Fruit fly (Drosophila melanogaster) whole organism, prepupa: ENCODE measurements around the gene CG14000.

Source experiments
- Blimp-1 ChIP-seq: fragments of 200-800 bp; sonication (Bioruptor generic); optimal IDR thresholded peaks from 3 replicates; lab custom pipeline; 2017; ENCODE audit warnings: missing biosample characterization, missing genetic modification characterization, mild to moderate bottlenecking, moderate library complexity, missing genetic modification reagents
- CG10669 ChIP-seq: fragments of 200-800 bp; sonication (Bioruptor generic); optimal IDR thresholded peaks from 3 replicates; lab custom pipeline; 2018; ENCODE audit warnings: missing biosample characterization, mild to moderate bottlenecking, missing genetic modification characterization, moderate library complexity
- CG11762 ChIP-seq: fragments of 200-800 bp; sonication (Bioruptor generic); optimal IDR thresholded peaks from 3 replicates; lab custom pipeline; 2016; ENCODE audit warnings: missing biosample characterization, missing genetic modification characterization; ENCODE audit not compliant: insufficient read depth
- CG11902 ChIP-seq: fragments of 200-800 bp; sonication (Bioruptor generic); optimal IDR thresholded peaks from 3 replicates; lab custom pipeline; 2016; ENCODE audit warnings: missing biosample characterization, missing genetic modification characterization
- CG15336 ChIP-seq: fragments of 200-800 bp; sonication (Bioruptor generic); IDR thresholded peaks from 2 replicates; pipeline ENCODE4 v1.3.6; 2022; ENCODE audit warnings: missing biosample characterization, missing genetic modification characterization
- CG1621 ChIP-seq: fragments of 200-800 bp; sonication (Bioruptor generic); optimal IDR thresholded peaks from 3 replicates; lab custom pipeline; 2018; ENCODE audit warnings: missing biosample characterization, mild to moderate bottlenecking, missing genetic modification characterization
- CG3032 ChIP-seq: fragments of 200-800 bp; optimal IDR thresholded peaks from 2 replicates; lab custom pipeline; 2019; ENCODE audit warnings: missing biosample characterization, mild to moderate bottlenecking, missing genetic modification characterization, moderate library complexity
- CG31627 ChIP-seq: fragments of 200-800 bp; sonication (Bioruptor generic); optimal IDR thresholded peaks from 3 replicates; lab custom pipeline; 2016; ENCODE audit warnings: missing biosample characterization, missing genetic modification characterization
- CG32006 ChIP-seq: fragments of 200-800 bp; sonication (Bioruptor generic); optimal IDR thresholded peaks from 3 replicates; lab custom pipeline; 2017; ENCODE audit warnings: missing biosample characterization, mild to moderate bottlenecking, missing genetic modification characterization
- CG34406 ChIP-seq: fragments of 200-800 bp; sonication (Bioruptor generic); optimal IDR thresholded peaks from 3 replicates; lab custom pipeline; 2016; ENCODE audit warnings: missing biosample characterization, missing genetic modification characterization
- CG3919 ChIP-seq: fragments of 200-800 bp; sonication (Bioruptor generic); optimal IDR thresholded peaks from 3 replicates; lab custom pipeline; 2016; ENCODE audit warnings: missing biosample characterization, missing genetic modification characterization
- CG4318 ChIP-seq: fragments of 200-800 bp; sonication (Bioruptor generic); optimal IDR thresholded peaks from 3 replicates; lab custom pipeline; 2017; ENCODE audit warnings: missing biosample characterization, mild to moderate bottlenecking, missing genetic modification characterization
- CG6163 ChIP-seq: fragments of 200-800 bp; sonication (Bioruptor generic); IDR thresholded peaks from 3 replicates; pipeline ENCODE4 v1.3.6; 2022; ENCODE audit warnings: missing biosample characterization, missing genetic modification characterization
- CG6276 ChIP-seq: fragments of 200-800 bp; sonication (Bioruptor generic); optimal IDR thresholded peaks from 2 replicates; lab custom pipeline; 2017; ENCODE audit warnings: missing biosample characterization, mild to moderate bottlenecking, missing genetic modification characterization
- CG6792 ChIP-seq: fragments of 200-800 bp; sonication (Bioruptor generic); optimal IDR thresholded peaks from 3 replicates; lab custom pipeline; 2016; ENCODE audit warnings: missing biosample characterization, missing genetic modification characterization
- CG6808 ChIP-seq: fragments of 200-800 bp; sonication (Bioruptor generic); optimal IDR thresholded peaks from 3 replicates; lab custom pipeline; 2017; ENCODE audit warnings: missing biosample characterization, missing genetic modification characterization, mild to moderate bottlenecking, moderate library complexity, missing genetic modification reagents
- CG6854 ChIP-seq: fragments of 200-800 bp; sonication (Bioruptor generic); optimal IDR thresholded peaks from 2 replicates; lab custom pipeline; 2017; ENCODE audit warnings: missing biosample characterization, mild to moderate bottlenecking, missing genetic modification characterization
- CG7368 ChIP-seq: fragments of 200-800 bp; sonication (Bioruptor generic); optimal IDR thresholded peaks from 3 replicates; lab custom pipeline; 2016; ENCODE audit warnings: missing biosample characterization, missing genetic modification characterization
- CG8119 ChIP-seq: fragments of 200-800 bp; sonication (Bioruptor generic); IDR thresholded peaks from 3 replicates; pipeline ENCODE4 v1.3.6; 2022; ENCODE audit warnings: missing biosample characterization, missing genetic modification characterization
- CG8319 ChIP-seq: fragments of 200-800 bp; sonication (Bioruptor generic); optimal IDR thresholded peaks from 3 replicates; lab custom pipeline; 2016; ENCODE audit warnings: missing biosample characterization, missing genetic modification characterization
- CG8632 ChIP-seq: fragments of 200-800 bp; sonication (Bioruptor generic); optimal IDR thresholded peaks from 3 replicates; lab custom pipeline; 2016; ENCODE audit warnings: missing biosample characterization, missing genetic modification characterization
- CG9139 ChIP-seq: fragments of 200-800 bp; sonication (Bioruptor generic); optimal IDR thresholded peaks from 3 replicates; lab custom pipeline; 2017; ENCODE audit warnings: missing biosample characterization, mild to moderate bottlenecking, missing genetic modification characterization
- Eip75B ChIP-seq: fragments of 200-800 bp; sonication (Bioruptor generic); optimal IDR thresholded peaks from 3 replicates; lab custom pipeline; 2016; ENCODE audit warnings: missing biosample characterization, missing genetic modification characterization
- Eip93F ChIP-seq: fragments of 200-800 bp; sonication (Bioruptor generic); optimal IDR thresholded peaks from 2 replicates; lab custom pipeline; 2016; ENCODE audit warnings: missing biosample characterization, mild to moderate bottlenecking, missing genetic modification characterization
- Ets96B ChIP-seq: fragments of 200-800 bp; optimal IDR thresholded peaks from 2 replicates; lab custom pipeline; 2019; ENCODE audit warnings: missing biosample characterization, mild to moderate bottlenecking, missing genetic modification characterization, moderate library complexity
- Gug ChIP-seq: fragments of 200-800 bp; sonication (Bioruptor generic); IDR thresholded peaks from 2 replicates; pipeline ENCODE4 v1.3.6; 2022; ENCODE audit warnings: missing biosample characterization, missing genetic modification characterization
- Hr39 ChIP-seq: fragments of 200-800 bp; sonication (Bioruptor generic); optimal IDR thresholded peaks from 2 replicates; lab custom pipeline; 2016; ENCODE audit warnings: missing biosample characterization, missing genetic modification characterization
- Hr4 ChIP-seq: fragments of 200-800 bp; sonication (Bioruptor generic); optimal IDR thresholded peaks from 3 replicates; lab custom pipeline; 2016; ENCODE audit warnings: missing biosample characterization, missing genetic modification characterization
- Lpt ChIP-seq: fragments of 200-800 bp; sonication (Bioruptor generic); optimal IDR thresholded peaks from 3 replicates; lab custom pipeline; 2016; ENCODE audit warnings: missing biosample characterization, missing genetic modification characterization
- Met ChIP-seq: fragments of 200-800 bp; sonication (Bioruptor generic); optimal IDR thresholded peaks from 3 replicates; lab custom pipeline; 2016; ENCODE audit warnings: missing biosample characterization, missing genetic modification characterization
- OdsH ChIP-seq: fragments of 200-800 bp; sonication (Bioruptor generic); optimal IDR thresholded peaks from 3 replicates; lab custom pipeline; 2016; ENCODE audit warnings: missing biosample characterization, missing genetic modification characterization
- Smox ChIP-seq: fragments of 200-800 bp; sonication (Bioruptor generic); optimal IDR thresholded peaks from 3 replicates; lab custom pipeline; 2016; ENCODE audit warnings: missing biosample characterization, missing genetic modification characterization
- Sox102F ChIP-seq: fragments of 200-800 bp; sonication (Bioruptor generic); optimal IDR thresholded peaks from 2 replicates; lab custom pipeline; 2016; ENCODE audit warnings: missing biosample characterization, mild to moderate bottlenecking, missing genetic modification characterization
- Sox14 ChIP-seq: fragments of 200-800 bp; sonication (Bioruptor generic); optimal IDR thresholded peaks from 3 replicates; lab custom pipeline; 2016; ENCODE audit warnings: missing biosample characterization, missing genetic modification characterization
- Sox15 ChIP-seq: fragments of 200-800 bp; sonication (Bioruptor generic); optimal IDR thresholded peaks from 3 replicates; lab custom pipeline; 2016; ENCODE audit warnings: missing biosample characterization, missing genetic modification characterization
- achi ChIP-seq: fragments of 200-800 bp; sonication (Bioruptor generic); optimal IDR thresholded peaks from 3 replicates; lab custom pipeline; 2016; ENCODE audit warnings: missing biosample characterization, missing genetic modification characterization
- acj6 ChIP-seq: fragments of 200-800 bp; sonication (Bioruptor generic); optimal IDR thresholded peaks from 3 replicates; lab custom pipeline; 2016; ENCODE audit warnings: missing biosample characterization, missing genetic modification characterization
- cyc ChIP-seq: fragments of 200-800 bp; sonication (Bioruptor generic); optimal IDR thresholded peaks from 3 replicates; lab custom pipeline; 2016; ENCODE audit warnings: missing biosample characterization, missing genetic modification characterization
- dac ChIP-seq: fragments of 200-800 bp; sonication (Bioruptor generic); optimal IDR thresholded peaks from 2 replicates; lab custom pipeline; 2017; ENCODE audit warnings: missing biosample characterization, mild to moderate bottlenecking, missing genetic modification characterization
- dsx ChIP-seq: fragments of 200-800 bp; optimal IDR thresholded peaks from 3 replicates; lab custom pipeline; 2019; ENCODE audit warnings: missing biosample characterization, mild to moderate bottlenecking, missing genetic modification characterization, moderate library complexity; ENCODE audit not compliant: poor library complexity, severe bottlenecking
- eg ChIP-seq: fragments of 200-800 bp; sonication (Bioruptor generic); IDR thresholded peaks from 3 replicates; pipeline ENCODE4 v1.3.6; 2022; ENCODE audit warnings: missing biosample characterization, missing genetic modification characterization
- esn ChIP-seq: fragments of 200-800 bp; sonication (Bioruptor generic); optimal IDR thresholded peaks from 2 replicates; lab custom pipeline; 2016; ENCODE audit warnings: missing biosample characterization, mild to moderate bottlenecking, missing genetic modification characterization, moderate library complexity
- fd59A ChIP-seq: fragments of 200-800 bp; sonication (Bioruptor generic); optimal IDR thresholded peaks from 2 replicates; lab custom pipeline; 2017; ENCODE audit warnings: missing biosample characterization, mild to moderate bottlenecking, missing genetic modification characterization, missing genetic modification reagents
- lz ChIP-seq: fragments of 200-800 bp; sonication (Bioruptor generic); optimal IDR thresholded peaks from 3 replicates; lab custom pipeline; 2016; ENCODE audit warnings: missing biosample characterization, missing genetic modification characterization
- net ChIP-seq: fragments of 200-800 bp; sonication (Bioruptor generic); optimal IDR thresholded peaks from 3 replicates; lab custom pipeline; 2016; ENCODE audit warnings: missing biosample characterization, missing genetic modification characterization
- pdm3 ChIP-seq: fragments of 200-800 bp; sonication (Bioruptor generic); optimal IDR thresholded peaks from 3 replicates; lab custom pipeline; 2016; ENCODE audit warnings: missing biosample characterization, missing genetic modification characterization
- salr ChIP-seq, 2 experiments: fragments of 200-800 bp; sonication (Bioruptor generic); optimal IDR thresholded peaks; 3 replicates each; lab custom pipeline; 2016 to 2018; ENCODE audit warnings: missing biosample characterization in 2 of 2, missing genetic modification characterization in 2 of 2, mild to moderate bottlenecking in 1 of 2
- spab ChIP-seq: fragments of 200-800 bp; sonication (Bioruptor generic); optimal IDR thresholded peaks from 2 replicates; lab custom pipeline; 2017; ENCODE audit warnings: missing biosample characterization, mild to moderate bottlenecking, missing genetic modification characterization, missing genetic modification reagents
- svp ChIP-seq: fragments of 200-800 bp; sonication (Bioruptor generic); peaks from one replicate; lab custom pipeline; 2016; ENCODE audit warnings: missing biosample characterization, missing genetic modification characterization
- topi ChIP-seq: fragments of 200-800 bp; sonication (Bioruptor generic); optimal IDR thresholded peaks from 3 replicates; lab custom pipeline; 2016; ENCODE audit warnings: missing biosample characterization, missing genetic modification characterization
- vri ChIP-seq: fragments of 200-800 bp; sonication (Bioruptor generic); optimal IDR thresholded peaks from 3 replicates; lab custom pipeline; 2016; ENCODE audit warnings: missing biosample characterization, mild to moderate bottlenecking, missing genetic modification characterization

CG14000 gene

DNA sequence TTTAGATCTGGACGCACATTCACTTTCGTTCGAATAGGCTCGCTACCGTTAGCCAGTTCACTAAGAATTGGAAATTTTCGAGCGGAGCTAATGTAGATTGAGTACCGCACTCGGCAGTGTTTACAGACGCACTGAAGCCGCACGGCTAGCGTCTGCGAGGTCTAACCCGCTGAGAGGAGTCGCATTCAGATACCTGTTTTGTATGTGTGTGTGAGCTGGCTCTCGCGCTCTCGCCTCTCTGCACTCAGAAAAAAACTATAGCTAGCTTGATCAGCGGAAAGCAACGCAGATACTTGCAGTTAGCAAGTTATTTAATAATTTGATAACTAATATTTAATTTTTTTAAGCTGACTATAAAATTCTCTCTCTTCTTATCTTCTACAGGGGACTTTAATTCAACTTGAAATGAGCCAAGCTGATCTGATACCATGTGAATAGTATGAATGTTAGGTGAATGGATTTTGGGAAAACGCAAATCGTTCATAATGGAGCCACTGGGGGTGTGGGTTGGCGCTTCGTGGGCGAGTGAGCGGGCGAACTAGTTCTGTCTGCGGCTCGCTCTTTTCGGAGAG lies 30.6 kb downstream of the CG14000 start, which contains the start of gene rau:
TSS of gene rau (minus strand) at position 136 of the 572 bp plus-strand sequence.
- TF ChIP-seq fd59A (GFP tag; lab: Kevin White, UChicago) = peak; percentile 51
- peak in 1 of 2 experiments; percentile 72 for TF ChIP-seq salr (GFP tag; optimal IDR thresholded peaks at IDR 0.05; lab: Kevin White, UChicago)
- TF ChIP-seq Eip75B = peak; percentile 69
- peak; percentile 54 for TF ChIP-seq CG31627 (GFP tag; lab: Kevin White, UChicago)
- TF ChIP-seq CG3919 (GFP tag; lab: Kevin White, UChicago) = peak; percentile 69
- peak; percentile 45 for TF ChIP-seq topi
- TF ChIP-seq CG32006 (GFP tag; lab: Kevin White, UChicago) = peak; percentile 84
- peak; percentile 80 for TF ChIP-seq CG6808 (GFP tag; lab: Kevin White, UChicago)
- TF ChIP-seq CG8119 (GFP tag; lab: Robert Waterston, UW) = peak; percentile 82
- peak; percentile 62 for TF ChIP-seq CG34406 (GFP tag; lab: Kevin White, UChicago)
- TF ChIP-seq Hr39 (GFP tag; lab: Kevin White, UChicago) = peak; percentile 29
- TF ChIP-seq CG7368 (GFP tag; lab: Kevin White, UChicago) = peak; percentile 59
- peak; percentile 74 for TF ChIP-seq net (GFP tag; lab: Kevin White, UChicago)
- TF ChIP-seq Sox14 (GFP tag; lab: Kevin White, UChicago) = peak; percentile 73
- peak; percentile 84 for TF ChIP-seq eg (GFP tag; lab: Robert Waterston, UW)
- peak; percentile 72 for TF ChIP-seq vri (GFP tag; lab: Kevin White, UChicago)
- TF ChIP-seq CG4318 (GFP tag; lab: Kevin White, UChicago) = peak; percentile 68
- peak; percentile 62 for TF ChIP-seq Ets96B (tag; lab: Kevin White, UChicago)
- peak; percentile 75 for TF ChIP-seq dac (GFP tag; lab: Kevin White, UChicago)
- TF ChIP-seq Sox15 (GFP tag; lab: Kevin White, UChicago) = peak; percentile 8
- peak; percentile 80 for TF ChIP-seq svp
- peak; percentile 79 for TF ChIP-seq pdm3 (GFP tag; lab: Kevin White, UChicago)
- TF ChIP-seq spab (GFP tag; lab: Kevin White, UChicago) = peak; percentile 69
- peak; percentile 53 for TF ChIP-seq dsx
- no peak for TF ChIP-seq Blimp-1 (GFP tag; lab: Kevin White, UChicago)
- peak; percentile 61 for TF ChIP-seq acj6 (GFP tag; lab: Kevin White, UChicago)
- peak; percentile 64 for TF ChIP-seq CG6792
- TF ChIP-seq CG9139 (GFP tag; lab: Kevin White, UChicago) = peak; percentile 39
- peak; percentile 64 for TF ChIP-seq achi
- peak; percentile 72 for TF ChIP-seq Met (GFP tag; lab: Kevin White, UChicago)
- peak; percentile 21 for TF ChIP-seq CG11902 (GFP tag; lab: Kevin White, UChicago)
- TF ChIP-seq CG3032 (tag; lab: Kevin White, UChicago) = peak; percentile 79
- TF ChIP-seq Lpt (GFP tag; lab: Kevin White, UChicago) = peak; percentile 77
- peak; percentile 24 for TF ChIP-seq cyc (GFP tag; lab: Kevin White, UChicago)
- TF ChIP-seq Eip93F = peak; percentile 26
- peak; percentile 83 for TF ChIP-seq esn (GFP tag; lab: Kevin White, UChicago)
- peak; percentile 53 for TF ChIP-seq Smox (GFP tag; lab: Kevin White, UChicago)
- peak; percentile 64 for TF ChIP-seq CG11762
- peak; percentile 23 for TF ChIP-seq CG1621 (tag; lab: Kevin White, UChicago)
- peak; percentile 66 for TF ChIP-seq Hr4 (GFP tag; lab: Kevin White, UChicago)
- peak; percentile 72 for TF ChIP-seq Sox102F (GFP tag; lab: Kevin White, UChicago)
- peak; percentile 82 for TF ChIP-seq OdsH (GFP tag; lab: Kevin White, UChicago)
- peak; percentile 73 for TF ChIP-seq CG6276
- TF ChIP-seq CG6854 (GFP tag; lab: Kevin White, UChicago) = peak; percentile 65
- TF ChIP-seq Gug (GFP tag; lab: Robert Waterston, UW) = peak; percentile 79
- peak; percentile 79 for TF ChIP-seq CG10669 (GFP tag; lab: Kevin White, UChicago)
- TF ChIP-seq CG8632 (GFP tag; lab: Kevin White, UChicago) = peak; percentile 50
- peak; percentile 67 for TF ChIP-seq CG6163 (GFP tag; lab: Robert Waterston, UW)
- TF ChIP-seq lz = peak; percentile 43
- TF ChIP-seq CG8319 (GFP tag; lab: Kevin White, UChicago) = peak; percentile 14
- TF ChIP-seq CG15336 (GFP tag; lab: Robert Waterston, UW) = peak; percentile 76
